Worm (Caenorhabditis elegans) whole organism, early embryonic: Measurements from ENCODE around the gene ced-7.

Experiments
- B0310.2 ChIP-seq: sonication (generic microtip); optimal IDR thresholded peaks from 2 replicates; lab custom pipeline; 2016; ENCODE audit warnings: mild to moderate bottlenecking, missing genetic modification characterization, missing compliant biosample characterization
- F13C5.2 ChIP-seq: sonication (generic microtip); optimal IDR thresholded peaks from 2 replicates; lab custom pipeline; 2017; ENCODE audit warnings: mild to moderate bottlenecking, missing genetic modification characterization, inconsistent platforms, missing compliant biosample characterization
- aly-1 ChIP-seq: sonication (generic microtip); optimal IDR thresholded peaks from 2 replicates; lab custom pipeline; 2016; ENCODE audit warnings: missing genetic modification characterization, missing compliant biosample characterization
- ama-1 ChIP-seq: fragments of 150-350 bp; optimal IDR thresholded peaks from 2 replicates; lab custom pipeline; 2014
- ceh-13 ChIP-seq: fragments of 200-800 bp; sonication (Bioruptor generic); optimal IDR thresholded peaks from 2 replicates; lab custom pipeline; 2018; ENCODE audit warnings: mild to moderate bottlenecking, missing genetic modification characterization, missing compliant biosample characterization
- ceh-36 ChIP-seq: sonication (generic microtip); optimal IDR thresholded peaks from 2 replicates; lab custom pipeline; 2016; ENCODE audit warnings: missing genetic modification characterization, inconsistent platforms, missing compliant biosample characterization
- ets-7 ChIP-seq: sonication (generic microtip); optimal IDR thresholded peaks from 2 replicates; lab custom pipeline; 2016; ENCODE audit warnings: missing genotype, missing genetic modification characterization, missing compliant biosample characterization
- flt-1 ChIP-seq: fragments of 200-800 bp; sonication (Bioruptor generic); IDR thresholded peaks from 2 replicates; pipeline ENCODE4 v1.3.6; 2022; ENCODE audit warnings: missing genetic modification characterization, missing compliant biosample characterization
- hmbx-1 ChIP-seq: sonication (generic microtip); optimal IDR thresholded peaks from 2 replicates; lab custom pipeline; 2016; ENCODE audit warnings: mild to moderate bottlenecking, missing genetic modification characterization, missing compliant biosample characterization
- hmg-4 ChIP-seq: fragments of 200-800 bp; sonication (Bioruptor generic); optimal IDR thresholded peaks from 2 replicates; lab custom pipeline; 2018; ENCODE audit warnings: mild to moderate bottlenecking, missing genetic modification characterization, missing compliant biosample characterization
- hnd-1 ChIP-seq: sonication (generic microtip); optimal IDR thresholded peaks from 2 replicates; lab custom pipeline; 2016; ENCODE audit warnings: missing genetic modification characterization, missing compliant biosample characterization
- pes-1 ChIP-seq: fragments of 200-800 bp; sonication (Bioruptor generic); IDR thresholded peaks from 2 replicates; pipeline ENCODE4 v1.3.6; 2022; ENCODE audit warnings: missing genetic modification reagents, missing genetic modification characterization, missing compliant biosample characterization
- scrt-1 ChIP-seq: fragments of 200-800 bp; sonication (Bioruptor generic); IDR thresholded peaks from 2 replicates; pipeline ENCODE4 v1.3.6; 2022; ENCODE audit warnings: missing genetic modification characterization, missing compliant biosample characterization
- sea-1 ChIP-seq: fragments of 200-800 bp; sonication (Bioruptor generic); conservative IDR thresholded peaks from 2 replicates; pipeline ENCODE4 v1.3.6; 2022; ENCODE audit warnings: missing genetic modification characterization, missing compliant biosample characterization
- tbx-11 ChIP-seq: fragments of 200-800 bp; sonication (Bioruptor generic); IDR thresholded peaks from 2 replicates; pipeline ENCODE4 v1.3.6; 2022; ENCODE audit warnings: missing genetic modification characterization, missing compliant biosample characterization
- tbx-37 ChIP-seq: fragments of 200-800 bp; sonication (Bioruptor generic); conservative IDR thresholded peaks from 2 replicates; pipeline ENCODE4 v1.3.6; 2022; ENCODE audit warnings: missing genetic modification reagents, missing genetic modification characterization, missing compliant biosample characterization
- tra-4 ChIP-seq: sonication (generic microtip); optimal IDR thresholded peaks from 2 replicates; lab custom pipeline; 2017; ENCODE audit warnings: missing genetic modification characterization, missing compliant biosample characterization

The ced-7 gene

ce11 chrIII:9558463-9558862, 21.4 kb downstream of the ced-7 start, which contains the start of gene C48B4.6:
Gene C48B4.6 (minus strand): TSS chrIII:9558563.
- no peak for TF ChIP-seq hmg-4
- TF ChIP-seq hmbx-1 (tag; lab: Kevin White, UChicago) = no peak
- no peak for TF ChIP-seq tra-4 (tag; lab: Kevin White, UChicago)
- TF ChIP-seq scrt-1 = no peak
- no peak for TF ChIP-seq flt-1 (GFP tag; lab: Robert Waterston, UW)
- TF ChIP-seq sea-1 = no peak
- no peak for TF ChIP-seq tbx-11 (GFP tag; lab: Robert Waterston, UW)
- TF ChIP-seq aly-1 (tag; lab: Kevin White, UChicago) = no peak
- no peak for TF ChIP-seq tbx-37 (GFP tag; lab: Robert Waterston, UW)
- TF ChIP-seq hnd-1 (tag; lab: Kevin White, UChicago) = no peak
- no peak for TF ChIP-seq ceh-36 (tag; lab: Kevin White, UChicago)
- no peak for TF ChIP-seq B0310.2 (tag; lab: Kevin White, UChicago)

ce11 chrIII:9556300-9556699, 23.6 kb downstream of the ced-7 start, which contains the start of gene ZK1098.11:
Gene ZK1098.11 (plus strand): TSS chrIII:9556600.
- no peak for TF ChIP-seq tbx-11 (GFP tag; lab: Robert Waterston, UW)

ce11 chrIII:9546016-9546659, 33.8 kb downstream of the ced-7 start, which contains the start of gene unc-16:
Gene unc-16 (plus strand): TSS chrIII:9546258.
- TF ChIP-seq hnd-1 (tag; lab: Kevin White, UChicago) = no peak
- TF ChIP-seq tbx-11 (GFP tag; lab: Robert Waterston, UW) = no peak
- no peak for TF ChIP-seq ets-7 (tag; lab: Kevin White, UChicago)
- TF ChIP-seq ceh-36 (tag; lab: Kevin White, UChicago) = no peak
- no peak for TF ChIP-seq ama-1 (lab: Kevin White, UChicago)
- no peak for TF ChIP-seq tbx-37 (GFP tag; lab: Robert Waterston, UW)
- peak; percentile 19 for TF ChIP-seq hmg-4
- TF ChIP-seq aly-1 (tag; lab: Kevin White, UChicago) = no peak
- TF ChIP-seq ceh-13 (GFP tag; lab: Kevin White, UChicago) = no peak
- no peak for TF ChIP-seq hmbx-1 (tag; lab: Kevin White, UChicago)
- TF ChIP-seq pes-1 (GFP tag; lab: Robert Waterston, UW) = 0 out of 2 replicates have a peak, but pooled peaks have one; percentile 17
- peak; percentile 72 for TF ChIP-seq F13C5.2 (tag; lab: Kevin White, UChicago)
- no peak for TF ChIP-seq sea-1
- no peak for TF ChIP-seq flt-1 (GFP tag; lab: Robert Waterston, UW)
- TF ChIP-seq scrt-1 = no peak
- no peak for TF ChIP-seq B0310.2 (tag; lab: Kevin White, UChicago)
- TF ChIP-seq tra-4 (tag; lab: Kevin White, UChicago) = no peak

DNA sequence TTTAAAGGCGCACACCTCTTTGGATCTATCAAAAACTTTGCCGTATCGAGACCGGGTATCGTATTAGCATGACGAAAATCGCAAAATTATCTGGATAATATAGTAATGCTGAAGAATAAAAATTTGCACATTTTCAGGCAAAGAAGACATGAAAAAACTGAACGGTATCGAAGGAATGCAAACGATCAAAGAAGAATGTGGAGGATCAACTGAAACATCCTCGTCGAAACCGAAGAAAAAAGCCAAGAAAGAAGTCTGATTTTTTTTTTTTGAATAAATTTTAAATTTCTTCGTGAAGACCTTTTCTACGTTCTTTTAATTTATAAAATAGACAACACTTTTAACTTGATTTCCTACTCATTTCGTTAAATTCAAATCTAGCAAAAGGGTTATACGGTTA, 35.1 kb downstream of the ced-7 start, which contains the start of gene ZK1098.12:
ZK1098.12 (plus strand) TSS at position 301 of the 400 bp plus-strand sequence.
- no peak for TF ChIP-seq sea-1
- TF ChIP-seq ets-7 (tag; lab: Kevin White, UChicago) = no peak
- no peak for TF ChIP-seq tbx-37 (GFP tag; lab: Robert Waterston, UW)
- no peak for TF ChIP-seq hmg-4
- TF ChIP-seq tra-4 (tag; lab: Kevin White, UChicago) = no peak
- TF ChIP-seq B0310.2 (tag; lab: Kevin White, UChicago) = no peak
- no peak for TF ChIP-seq ceh-13 (GFP tag; lab: Kevin White, UChicago)
- no peak for TF ChIP-seq hmbx-1 (tag; lab: Kevin White, UChicago)
- TF ChIP-seq scrt-1 = no peak
- no peak for TF ChIP-seq tbx-11 (GFP tag; lab: Robert Waterston, UW)
- no peak for TF ChIP-seq aly-1 (tag; lab: Kevin White, UChicago)

- TF ChIP-seq F13C5.2 (tag; lab: Kevin White, UChicago) (no peak), tbx-11 (GFP tag; lab: Robert Waterston, UW) (no peak), scrt-1 (no peak), B0310.2 (tag; lab: Kevin White, UChicago) (no peak)
Measured at ce11 chrIII:9544125-9544524, 35.8 kb downstream of the ced-7 start, which contains the start of gene ZK1098.9. Gene ZK1098.9 (plus strand): TSS chrIII:9544425.

DNA sequence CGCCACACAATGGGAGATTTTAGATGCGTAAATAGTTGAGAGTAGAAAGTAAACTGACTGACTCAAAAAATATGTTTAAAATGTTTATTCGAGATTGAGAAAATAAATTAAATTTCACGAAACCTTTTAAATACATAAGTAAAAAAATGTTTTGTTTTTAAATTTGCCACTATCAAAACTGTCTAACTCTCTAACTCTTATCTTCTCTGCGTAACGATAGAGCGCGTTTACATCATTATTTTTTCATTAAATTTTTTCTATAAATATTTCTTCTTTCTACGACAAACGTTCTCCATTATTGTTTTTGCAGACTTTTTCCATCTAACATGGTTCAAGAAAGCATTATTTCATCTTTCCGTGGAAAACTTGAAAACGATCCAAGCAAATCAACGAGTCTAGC, 37.1 kb downstream of the ced-7 start, which contains the start of gene eif-2Balpha:
eif-2Balpha (plus strand) TSS at position 304 of the 400 bp plus-strand sequence.
- TF ChIP-seq aly-1 (tag; lab: Kevin White, UChicago) (no peak), sea-1 (no peak), ceh-36 (tag; lab: Kevin White, UChicago) (no peak), hmg-4 (no peak), flt-1 (GFP tag; lab: Robert Waterston, UW) (no peak), pes-1 (GFP tag; lab: Robert Waterston, UW) (no peak), F13C5.2 (tag; lab: Kevin White, UChicago) (no peak), tbx-37 (GFP tag; lab: Robert Waterston, UW) (no peak), tbx-11 (GFP tag; lab: Robert Waterston, UW) (no peak), ets-7 (tag; lab: Kevin White, UChicago) (no peak), ceh-13 (GFP tag; lab: Kevin White, UChicago) (no peak), ama-1 (lab: Kevin White, UChicago) (no peak), scrt-1 (no peak), tra-4 (tag; lab: Kevin White, UChicago) (no peak), hnd-1 (tag; lab: Kevin White, UChicago) (no peak), hmbx-1 (tag; lab: Kevin White, UChicago) (no peak), B0310.2 (tag; lab: Kevin White, UChicago) (no peak)

ce11 chrIII:9542280-9542679, 37.6 kb downstream of the ced-7 start, which contains the start of gene mut-7:
Gene mut-7 (minus strand): TSS chrIII:9542380.
- no peak for TF ChIP-seq tbx-11 (GFP tag; lab: Robert Waterston, UW)
- TF ChIP-seq hmbx-1 (tag; lab: Kevin White, UChicago) = no peak
- TF ChIP-seq ets-7 (tag; lab: Kevin White, UChicago) = no peak
- no peak for TF ChIP-seq sea-1
- TF ChIP-seq ceh-13 (GFP tag; lab: Kevin White, UChicago) = no peak
- no peak for TF ChIP-seq F13C5.2 (tag; lab: Kevin White, UChicago)
- TF ChIP-seq hnd-1 (tag; lab: Kevin White, UChicago) = no peak
- no peak for TF ChIP-seq scrt-1
- TF ChIP-seq hmg-4 = no peak
